Worm (Caenorhabditis elegans) whole organism, L4 larva: Measurements from ENCODE around the gene dnpp-1.
A peak's percentile ranks its signal among the peaks of the same experiment; 100 is the strongest.

Source experiments
- T26A8.4 ChIP-seq: fragments of 200-800 bp; sonication (Bioruptor generic); IDR thresholded peaks from 2 replicates; pipeline ENCODE4 v1.3.6; 2022; ENCODE audit warnings: missing genetic modification characterization, missing compliant biosample characterization
- Y5F2A.4 ChIP-seq: fragments of 200-800 bp; sonication (Bioruptor generic); optimal IDR thresholded peaks from 2 replicates; lab custom pipeline; 2018; ENCODE audit warnings: mild to moderate bottlenecking, missing genetic modification characterization, missing compliant biosample characterization
- aha-1 ChIP-seq: fragments of 150-350 bp; peaks from one replicate; lab custom pipeline; 2014; ENCODE audit warnings: missing biosample characterization, missing genetic modification characterization
- ceh-44 ChIP-seq: fragments of 200-800 bp; sonication (Bioruptor generic); IDR thresholded peaks from 2 replicates; pipeline ENCODE4 v1.3.6; 2022; ENCODE audit warnings: missing genetic modification reagents, missing genetic modification characterization, missing compliant biosample characterization
- ces-1 ChIP-seq: fragments of 150-350 bp; sonication (generic microtip); optimal IDR thresholded peaks from 4 replicates; lab custom pipeline; 2014; ENCODE audit warnings: missing biosample characterization, missing genetic modification reagents, missing genetic modification characterization
- ctbp-1 ChIP-seq: fragments of 200-800 bp; sonication (Bioruptor generic); IDR thresholded peaks from 2 replicates; pipeline ENCODE4 v1.3.6; 2022; ENCODE audit warnings: missing genetic modification reagents, missing genetic modification characterization, missing compliant biosample characterization
- daf-19 ChIP-seq: fragments of 200-800 bp; sonication (Bioruptor generic); conservative IDR thresholded peaks from 2 replicates; pipeline ENCODE4 v1.3.6; 2022; ENCODE audit warnings: missing genetic modification characterization, missing compliant biosample characterization
- dmd-8 ChIP-seq: fragments of 200-800 bp; sonication (Bioruptor generic); IDR thresholded peaks from 2 replicates; pipeline ENCODE4 v1.3.6; 2022; ENCODE audit warnings: missing genetic modification characterization, missing compliant biosample characterization
- duxl-1 ChIP-seq: sonication (generic microtip); optimal IDR thresholded peaks from 2 replicates; lab custom pipeline; 2016; ENCODE audit warnings: mild to moderate bottlenecking, missing genetic modification characterization, moderate library complexity, missing compliant biosample characterization; ENCODE audit not compliant: poor library complexity
- dve-1 ChIP-seq: sonication (generic microtip); optimal IDR thresholded peaks from 2 replicates; lab custom pipeline; 2017; ENCODE audit warnings: antibody characterized with exemption, mild to moderate bottlenecking, missing genetic modification characterization, missing compliant biosample characterization; ENCODE audit not compliant: insufficient read depth
- egl-43 ChIP-seq: fragments of 200-800 bp; sonication (Bioruptor generic); IDR thresholded peaks from 2 replicates; pipeline ENCODE4 v1.3.6; 2022; ENCODE audit warnings: missing genetic modification reagents, missing genetic modification characterization, missing compliant biosample characterization
- fkh-10 ChIP-seq: fragments of 150-350 bp; optimal IDR thresholded peaks from 2 replicates; lab custom pipeline; 2014; ENCODE audit warnings: missing biosample characterization, missing genetic modification reagents, missing genetic modification characterization
- gei-8 ChIP-seq: fragments of 200-800 bp; sonication (Bioruptor generic); optimal IDR thresholded peaks from 2 replicates; lab custom pipeline; 2018; ENCODE audit warnings: mild to moderate bottlenecking, missing genetic modification characterization, missing compliant biosample characterization
- hif-1 ChIP-seq, 2 experiments: sonication (generic microtip); optimal IDR thresholded peaks; 2 replicates each; lab custom pipeline; 2016 to 2017; ENCODE audit warnings: missing compliant biosample characterization in 2 of 2, missing genetic modification characterization in 2 of 2, missing genetic modification reagents in 2 of 2, missing genotype in 2 of 2, mild to moderate bottlenecking in 1 of 2
- hlh-11 ChIP-seq: fragments of 200-800 bp; sonication (Bioruptor generic); optimal IDR thresholded peaks from 2 replicates; lab custom pipeline; 2018; ENCODE audit warnings: mild to moderate bottlenecking, missing genetic modification characterization, missing compliant biosample characterization
- hmg-1.1 ChIP-seq: fragments of 200-800 bp; sonication (Bioruptor generic); IDR thresholded peaks from 2 replicates; pipeline ENCODE4 v1.3.6; 2022; ENCODE audit warnings: missing genetic modification reagents, missing genetic modification characterization, missing compliant biosample characterization
- lin-1 ChIP-seq: fragments of 200-800 bp; sonication (Bioruptor generic); IDR thresholded peaks from 2 replicates; pipeline ENCODE4 v1.3.6; 2022; ENCODE audit warnings: missing genetic modification reagents, missing genetic modification characterization, missing compliant biosample characterization
- lin-29 ChIP-seq: fragments of 200-800 bp; sonication (Bioruptor generic); IDR thresholded peaks from 2 replicates; pipeline ENCODE4 v1.3.6; 2022; ENCODE audit warnings: missing genetic modification reagents, missing genetic modification characterization, missing compliant biosample characterization
- lsy-2 ChIP-seq, 2 experiments: fragments of 150-350 bp in 1 of 2; sonication (generic microtip) in 1 of 2; optimal IDR thresholded peaks; 2 replicates each; lab custom pipeline; 2014 to 2017; ENCODE audit warnings: missing biosample characterization in 2 of 2, missing genetic modification characterization in 2 of 2
- madf-9 ChIP-seq: fragments of 200-800 bp; sonication (Bioruptor generic); conservative IDR thresholded peaks from 2 replicates; pipeline ENCODE4 v1.3.6; 2022; ENCODE audit warnings: missing genetic modification reagents, missing genetic modification characterization, missing compliant biosample characterization
- mdl-1 ChIP-seq, 2 experiments: fragments of 150-350 bp in 1 of 2; sonication (generic microtip) in 1 of 2; optimal IDR thresholded peaks; 2 replicates each; lab custom pipeline; 2014 to 2017; ENCODE audit warnings: missing biosample characterization in 2 of 2, missing genetic modification characterization in 2 of 2
- mdt-29 ChIP-seq: fragments of 200-800 bp; sonication (Bioruptor generic); IDR thresholded peaks from 2 replicates; pipeline ENCODE4 v1.3.6; 2022; ENCODE audit warnings: missing genetic modification reagents, missing genetic modification characterization, missing compliant biosample characterization
- mep-1 ChIP-seq: fragments of 150-350 bp; sonication (generic microtip); optimal IDR thresholded peaks from 3 replicates; lab custom pipeline; 2014; ENCODE audit warnings: missing biosample characterization, missing genetic modification characterization
- mes-2 ChIP-seq: sonication (generic microtip); optimal IDR thresholded peaks from 2 replicates; lab custom pipeline; 2016; ENCODE audit warnings: missing genotype, mild to moderate bottlenecking, missing genetic modification characterization, missing compliant biosample characterization; ENCODE audit not compliant: poor library complexity, severe bottlenecking
- mxl-2 ChIP-seq: fragments of 200-800 bp; sonication (Bioruptor generic); conservative IDR thresholded peaks from 2 replicates; pipeline ENCODE4 v1.3.6; 2022; ENCODE audit warnings: missing genetic modification reagents, missing genetic modification characterization, missing compliant biosample characterization
- nhr-10 ChIP-seq: fragments of 150-350 bp; optimal IDR thresholded peaks from 2 replicates; lab custom pipeline; 2014; ENCODE audit warnings: missing biosample characterization, missing genetic modification characterization
- nhr-11 ChIP-seq: fragments of 150-350 bp; optimal IDR thresholded peaks from 2 replicates; lab custom pipeline; 2014; ENCODE audit warnings: missing biosample characterization, missing genetic modification characterization
- nhr-76 ChIP-seq: fragments of 150-350 bp; optimal IDR thresholded peaks from 2 replicates; lab custom pipeline; 2014; ENCODE audit warnings: missing biosample characterization, missing genetic modification characterization
- nhr-77 ChIP-seq: fragments of 150-350 bp; optimal IDR thresholded peaks from 2 replicates; lab custom pipeline; 2014; ENCODE audit warnings: missing biosample characterization, missing genetic modification characterization
- pha-4 ChIP-seq, 2 experiments: fragments of 150-350 bp in 1 of 2; fragments of 200-800 bp in 1 of 2; sonication (Bioruptor generic) in 1 of 2; IDR thresholded peaks in 1 of 2; optimal IDR thresholded peaks in 1 of 2; 2 replicates each; pipeline versions ENCODE4 v1.3.6 to Lab custom; 2014 to 2022; ENCODE audit warnings: missing genetic modification characterization in 2 of 2, missing genetic modification reagents in 2 of 2, missing biosample characterization in 1 of 2, missing compliant biosample characterization in 1 of 2
- rbr-2 ChIP-seq: sonication (generic microtip); optimal IDR thresholded peaks from 2 replicates; lab custom pipeline; 2016; ENCODE audit warnings: missing genotype, missing genetic modification characterization, missing compliant biosample characterization
- sdz-12 ChIP-seq: fragments of 200-800 bp; sonication (Bioruptor generic); optimal IDR thresholded peaks from 2 replicates; lab custom pipeline; 2018; ENCODE audit warnings: mild to moderate bottlenecking, missing genetic modification characterization, missing compliant biosample characterization
- skn-1 ChIP-seq: fragments of 150-350 bp; optimal IDR thresholded peaks from 2 replicates; lab custom pipeline; 2014; ENCODE audit warnings: missing biosample characterization, missing genetic modification characterization
- snpc-4 ChIP-seq: fragments of 150-350 bp; optimal IDR thresholded peaks from 2 replicates; lab custom pipeline; 2014; ENCODE audit warnings: missing biosample characterization, missing genetic modification characterization
- spr-1 ChIP-seq: sonication (generic microtip); optimal IDR thresholded peaks from 2 replicates; lab custom pipeline; 2016; ENCODE audit warnings: mild to moderate bottlenecking, missing genetic modification characterization, missing compliant biosample characterization
- spr-3 ChIP-seq: fragments of 200-800 bp; sonication (Bioruptor generic); optimal IDR thresholded peaks from 2 replicates; lab custom pipeline; 2018; ENCODE audit warnings: mild to moderate bottlenecking, missing genetic modification characterization, missing compliant biosample characterization
- tra-1 ChIP-seq: fragments of 200-800 bp; sonication (Bioruptor generic); IDR thresholded peaks from 2 replicates; pipeline ENCODE4 v1.3.6; 2022; ENCODE audit warnings: missing genetic modification reagents, missing genetic modification characterization, missing compliant biosample characterization
- unc-62 ChIP-seq, 3 experiments: fragments of 150-350 bp in 1 of 3; sonication (generic microtip); optimal IDR thresholded peaks in 2 of 3; peaks in 1 of 3; 1 replicate in 1 of 3; 2 replicates in 2 of 3; lab custom pipeline; 2014 to 2017; ENCODE audit warnings: missing biosample characterization in 3 of 3, missing genetic modification characterization in 3 of 3, missing genetic modification reagents in 3 of 3, missing genotype in 1 of 3
- zfp-2 ChIP-seq: sonication (generic microtip); optimal IDR thresholded peaks from 2 replicates; lab custom pipeline; 2016; ENCODE audit warnings: mild to moderate bottlenecking, missing genetic modification characterization, missing compliant biosample characterization
- ztf-11 ChIP-seq: fragments of 150-350 bp; optimal IDR thresholded peaks from 2 replicates; lab custom pipeline; 2014; ENCODE audit warnings: missing biosample characterization, missing genetic modification characterization

Gene dnpp-1

ce11 chrIII:5845483-5845882, 18.1 kb downstream of the dnpp-1 start (continued):
- TF ChIP-seq zfp-2 (tag; lab: Kevin White, UChicago) = no peak
- no peak for TF ChIP-seq lin-1
- peak; percentile 30 for TF ChIP-seq mes-2 (tag; lab: Kevin White, UChicago)
- TF ChIP-seq skn-1 = no peak
- no peak for TF ChIP-seq dmd-8 (GFP tag; lab: Robert Waterston, UW)
- no peak for TF ChIP-seq gei-8 (GFP tag; lab: Kevin White, UChicago)
- TF ChIP-seq nhr-11 = peak; percentile 5
- TF ChIP-seq nhr-76 = no peak
- peak; percentile 22 to 70 for TF ChIP-seq lsy-2 (tag; optimal IDR thresholded peaks at IDR 0.05; lab: Kevin White, UChicago)
- no peak for TF ChIP-seq daf-19 (GFP tag; lab: Robert Waterston, UW)
- TF ChIP-seq hlh-11 = peak; percentile 43
- peak; percentile 60 to 93 for TF ChIP-seq mdl-1 (tag; optimal IDR thresholded peaks at IDR 0.05; lab: Kevin White, UChicago)
- TF ChIP-seq nhr-77 = no peak
- TF ChIP-seq T26A8.4 (GFP tag; lab: Robert Waterston, UW) = no peak
- TF ChIP-seq duxl-1 (tag; lab: Kevin White, UChicago) = no peak
- TF ChIP-seq madf-9 = no peak
- no peak for TF ChIP-seq tra-1 (GFP tag; lab: Robert Waterston, UW)
- no peak for TF ChIP-seq mdt-29
- TF ChIP-seq hif-1 (tag; optimal IDR thresholded peaks at IDR 0.05; lab: Kevin White, UChicago) = peak in 1 of 2 experiments; percentile 45
- TF ChIP-seq ztf-11 (tag; lab: Kevin White, UChicago) = no peak
- no peak for TF ChIP-seq Y5F2A.4
- peak; percentile 11 for TF ChIP-seq dve-1 (tag; lab: Kevin White, UChicago)
- TF ChIP-seq sdz-12 (GFP tag; lab: Kevin White, UChicago) = no peak
- TF ChIP-seq spr-3 (GFP tag; lab: Kevin White, UChicago) = no peak

ce11 chrIII:5843662-5844061, 19.9 kb downstream of the dnpp-1 start:
- TF ChIP-seq unc-62 (GFP tag; optimal IDR thresholded peaks at IDR 0.05 in 1 of 2; lab: Kevin White, UChicago) (peak in 1 of 2 experiments; percentile 39), unc-62 (tag; optimal IDR thresholded peaks at IDR 0.05; lab: Kevin White, UChicago) (no peak), ces-1 (GFP tag; lab: Kevin White, UChicago) (no peak), dmd-8 (GFP tag; lab: Robert Waterston, UW) (no peak), hmg-1.1 (GFP tag; lab: Robert Waterston, UW) (0 out of 2 replicates have a peak, but pooled peaks have one; percentile 21), spr-1 (tag; lab: Kevin White, UChicago) (no peak), mxl-2 (no peak)

DNA sequence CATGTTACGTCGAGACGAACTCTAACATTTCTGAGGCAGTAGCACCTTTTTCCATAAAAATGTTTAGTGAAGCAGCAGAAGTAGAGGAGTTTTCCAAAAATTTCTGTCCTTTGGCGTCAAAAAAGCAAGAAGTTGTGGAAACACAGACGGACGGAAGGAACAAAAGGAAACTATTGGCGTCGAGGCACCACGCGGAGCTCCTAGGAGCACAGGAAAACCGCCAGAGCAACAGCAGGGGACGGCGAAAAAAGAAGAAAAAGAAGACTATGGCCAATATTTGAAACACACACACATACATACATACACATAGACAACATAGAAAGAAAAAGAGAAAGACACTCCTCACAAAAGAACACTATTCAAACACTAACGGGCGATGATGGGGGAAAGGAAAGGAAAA, 20.7 kb downstream of the dnpp-1 start:
- TF ChIP-seq nhr-10 (tag; lab: Kevin White, UChicago) = no peak
- TF ChIP-seq snpc-4 (tag; lab: Kevin White, UChicago) = no peak
- TF ChIP-seq rbr-2 (tag; lab: Kevin White, UChicago) = peak; percentile 20
- peak; percentile 29 for TF ChIP-seq fkh-10 (GFP tag; lab: Kevin White, UChicago)
- TF ChIP-seq hlh-11 = peak; percentile 20
- TF ChIP-seq aha-1 (tag; lab: Kevin White, UChicago) = no peak
- TF ChIP-seq mes-2 (tag; lab: Kevin White, UChicago) = peak; percentile 13
- no peak for TF ChIP-seq lin-29 (GFP tag; lab: Robert Waterston, UW)
- TF ChIP-seq pha-4 (GFP tag; IDR thresholded peaks at IDR 0.05; lab: Robert Waterston, UW) = no peak
- TF ChIP-seq pha-4 (tag; optimal IDR thresholded peaks at IDR 0.05; lab: Kevin White, UChicago) = peak; percentile 16
- peak; percentile 38; the same call in 1 of the 2 replicates for TF ChIP-seq ctbp-1
- no peak for TF ChIP-seq ceh-44 (GFP tag; lab: Robert Waterston, UW)
- TF ChIP-seq dve-1 (tag; lab: Kevin White, UChicago) = peak; percentile 8
- 0 out of 2 replicates have a peak, but pooled peaks have one; percentile 29 for TF ChIP-seq egl-43
- peak; percentile 23 for TF ChIP-seq mep-1 (tag; lab: Kevin White, UChicago)
- TF ChIP-seq lsy-2 (tag; optimal IDR thresholded peaks at IDR 0.05; lab: Kevin White, UChicago) = peak in 1 of 2 experiments; percentile 26
